Fruit fly (Drosophila melanogaster) S2 (cell line): ENCODE measurements around the gene Rab9D.

ENCODE experiments used
- CG8478 ChIP-seq: fragments of >200 bp; optimal IDR thresholded peaks from 2 replicates; lab custom pipeline; 2018
- CTCF ChIP-seq, 2 experiments: fragments of >200 bp; optimal IDR thresholded peaks; 2 replicates each; lab custom pipeline; 2018

- TF ChIP-seq CTCF (optimal IDR thresholded peaks at IDR 0.05; lab: Kevin White, UChicago), result no peak
- TF ChIP-seq CG8478 (lab: Kevin White, UChicago), result no peak
Measured at dm6 chrX:10618491-10618890, 29.6 kb downstream of the Rab9D start.
